Worm (Caenorhabditis elegans): ENCODE results near the gene abu-7.
A peak's percentile ranks its signal among the peaks of the same experiment; 100 is the strongest.

abu-7 gene

ce11 chrV:5144541-5144940, 20.0 kb downstream of the abu-7 start, which contains the start of gene F14F9.2:
TSS of gene F14F9.2 (plus strand) at chrV:5144841.
- TF ChIP-seq ama-1 (optimal IDR thresholded peaks at IDR 0.05) (no peak), zag-1 (tag; optimal IDR thresholded peaks at IDR 0.05) (no peak), nhr-67 (tag; optimal IDR thresholded peaks at IDR 0.05) (no peak), nhr-77 (tag; optimal IDR thresholded peaks at IDR 0.05) (no peak), snpc-4 (tag; optimal IDR thresholded peaks at IDR 0.05) (no peak), pqm-1 (tag; optimal IDR thresholded peaks at IDR 0.05) (no peak), ceh-82 (tag; optimal IDR thresholded peaks at IDR 0.05) (no peak), hmg-11 (tag; optimal IDR thresholded peaks at IDR 0.05) (no peak), ztf-11 (tag; optimal IDR thresholded peaks at IDR 0.05) (no peak)

- TF ChIP-seq nhr-12 (tag; optimal IDR thresholded peaks at IDR 0.05) (no peak), nhr-25 (tag; optimal IDR thresholded peaks at IDR 0.05) (no peak), elt-1 (tag; optimal IDR thresholded peaks at IDR 0.05) (no peak), fos-1 (tag; optimal IDR thresholded peaks at IDR 0.05) (no peak), pqm-1 (tag; optimal IDR thresholded peaks at IDR 0.05) (no peak), unc-39 (tag; optimal IDR thresholded peaks at IDR 0.05) (no peak), elt-2 (tag; optimal IDR thresholded peaks at IDR 0.05) (no peak), lin-15B (tag; optimal IDR thresholded peaks at IDR 0.05) (no peak), ceh-28 (tag; optimal IDR thresholded peaks at IDR 0.05) (no peak), R02D3.7 (tag; optimal IDR thresholded peaks at IDR 0.05) (no peak), eor-1 (tag; optimal IDR thresholded peaks at IDR 0.05) (no peak)
Measured at ce11 chrV:5143785-5144184, 20.8 kb downstream of the abu-7 start, which contains the start of gene srh-129. TSS of gene srh-129 (minus strand) at chrV:5143885.

- TF ChIP-seq unc-39 (tag; optimal IDR thresholded peaks at IDR 0.05) (no peak), elt-1 (tag; optimal IDR thresholded peaks at IDR 0.05) (no peak), lsy-12 (tag; optimal IDR thresholded peaks at IDR 0.05) (no peak), aly-2 (tag; optimal IDR thresholded peaks at IDR 0.05) (no peak), tbx-2 (tag; optimal IDR thresholded peaks at IDR 0.05) (no peak), elt-2 (tag; optimal IDR thresholded peaks at IDR 0.05) (no peak), egl-27 (tag; optimal IDR thresholded peaks at IDR 0.05) (no peak)
Measured at ce11 chrV:5137919-5138318, 26.7 kb downstream of the abu-7 start, which contains the start of gene F14F9.3. TSS of gene F14F9.3 (plus strand) at chrV:5138219.

ce11 chrV:5132441-5132840, 32.1 kb downstream of the abu-7 start, which contains the start of gene F14F9.4:
TSS of gene F14F9.4 (plus strand) at chrV:5132741.
- TF ChIP-seq daf-12 (tag; optimal IDR thresholded peaks at IDR 0.05) (no peak), nhr-23 (tag; optimal IDR thresholded peaks at IDR 0.05) (no peak), tbx-2 (tag; optimal IDR thresholded peaks at IDR 0.05) (no peak), ztf-4 (tag; optimal IDR thresholded peaks at IDR 0.05) (no peak), elt-3 (tag; optimal IDR thresholded peaks at IDR 0.05) (no peak), nhr-237 (tag; optimal IDR thresholded peaks at IDR 0.05) (no peak), lin-15B (tag; optimal IDR thresholded peaks at IDR 0.05) (no peak), ztf-11 (tag; optimal IDR thresholded peaks at IDR 0.05) (no peak), elt-1 (tag; optimal IDR thresholded peaks at IDR 0.05) (no peak), elt-2 (tag; optimal IDR thresholded peaks at IDR 0.05) (no peak)

- TF ChIP-seq nhr-11 (tag; optimal IDR thresholded peaks at IDR 0.05) (no peak), hmg-11 (tag; optimal IDR thresholded peaks at IDR 0.05) (peak; percentile 26), fkh-10 (GFP tag; optimal IDR thresholded peaks at IDR 0.05) (peak; percentile 1), ZK546.5 (tag; optimal IDR thresholded peaks at IDR 0.05) (no peak), pha-4 (tag; optimal IDR thresholded peaks at IDR 0.05) (peak; percentile 58), skn-1 (tag; optimal IDR thresholded peaks at IDR 0.05) (peak; percentile 12), pqm-1 (tag; optimal IDR thresholded peaks at IDR 0.05) (peak; percentile 29)
Measured at ce11 chrV:5131380-5131779, 33.2 kb downstream of the abu-7 start.

ce11 chrV:5130018-5130417, 34.6 kb downstream of the abu-7 start, which contains the start of gene F14F9.8:
TSS of gene F14F9.8 (plus strand) at chrV:5130318.
- TF ChIP-seq fkh-2 (tag; optimal IDR thresholded peaks at IDR 0.05) (no peak), nhr-12 (tag; optimal IDR thresholded peaks at IDR 0.05) (no peak), unc-39 (tag; optimal IDR thresholded peaks at IDR 0.05) (no peak), nfya-1 (tag; optimal IDR thresholded peaks at IDR 0.05; ENCODE audit: insufficient read depth) (no peak), skn-1 (tag; optimal IDR thresholded peaks at IDR 0.05) (no peak), nhr-23 (tag; optimal IDR thresholded peaks at IDR 0.05) (no peak), nhr-77 (tag; optimal IDR thresholded peaks at IDR 0.05) (no peak), nhr-25 (tag; optimal IDR thresholded peaks at IDR 0.05) (no peak), nhr-28 (tag; optimal IDR thresholded peaks at IDR 0.05) (no peak), snpc-4 (tag; optimal IDR thresholded peaks at IDR 0.05) (no peak), R02D3.7 (tag; optimal IDR thresholded peaks at IDR 0.05) (no peak), elt-3 (tag; optimal IDR thresholded peaks at IDR 0.05) (no peak)
